Fruit fly (Drosophila melanogaster): ENCODE data around the gene CG10561.

Gene CG10561

DNA sequence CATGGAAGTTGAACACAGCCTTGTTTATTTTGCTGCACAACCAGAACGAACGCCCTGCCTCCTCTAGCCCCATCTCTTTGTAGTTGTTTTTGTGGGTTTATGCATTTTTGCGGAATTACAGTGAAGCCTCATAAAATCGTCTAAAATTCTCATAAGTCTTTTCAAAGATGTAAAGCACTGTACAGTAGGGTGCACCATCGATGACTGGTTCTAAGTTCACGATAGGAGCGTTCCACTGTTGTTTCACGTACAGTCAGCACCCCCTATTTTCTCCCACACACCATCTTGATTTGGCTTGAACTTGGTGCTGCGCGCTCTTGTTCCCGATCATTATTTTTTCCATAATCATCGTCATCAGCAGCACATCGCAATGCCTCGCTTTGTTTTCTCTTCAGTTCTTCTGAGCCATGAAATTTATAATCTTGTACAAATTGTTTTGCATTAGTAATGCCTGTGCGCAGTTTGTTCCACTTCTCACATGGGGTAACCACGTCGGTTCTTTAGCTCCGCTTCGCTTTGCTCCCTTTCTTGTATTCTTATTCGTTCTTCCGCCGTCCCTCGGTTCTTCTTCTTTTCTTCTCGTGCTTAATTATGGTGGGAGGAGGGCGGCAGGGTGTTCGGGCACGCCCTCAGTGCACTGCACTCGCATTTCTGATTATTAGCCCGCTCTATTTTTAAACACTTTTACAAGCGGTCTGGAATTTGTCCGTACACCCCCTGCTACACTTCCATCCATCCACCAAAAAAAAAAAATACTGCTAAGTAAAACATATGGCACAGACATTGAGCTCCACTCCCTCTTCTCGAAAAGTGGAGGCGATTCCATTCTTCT is 49.2 kb downstream of the CG10561 start (continued):
- no peak for TF ChIP-seq HHEX (GFP tag; optimal IDR thresholded peaks at IDR 0.05)
- peak; percentile 81 for TF ChIP-seq sd (tag; optimal IDR thresholded peaks at IDR 0.05)
- no peak for TF ChIP-seq CG30020 (tag; optimal IDR thresholded peaks at IDR 0.05)
- peak; percentile 77 for TF ChIP-seq Med (GFP tag)
- no peak for TF ChIP-seq gcm2 (GFP tag; optimal IDR thresholded peaks at IDR 0.05)
- no peak for TF ChIP-seq exex (tag; optimal IDR thresholded peaks at IDR 0.05)
- TF ChIP-seq Atf3 (GFP tag; optimal IDR thresholded peaks at IDR 0.05) = no peak
- peak; percentile 1 for TF ChIP-seq nerfin-1 (tag; optimal IDR thresholded peaks at IDR 0.05)
- TF ChIP-seq D19B (GFP tag; optimal IDR thresholded peaks at IDR 0.05) = no peak
- TF ChIP-seq phol (tag; optimal IDR thresholded peaks at IDR 0.05) = peak; percentile 12
- TF ChIP-seq ind (GFP tag; optimal IDR thresholded peaks at IDR 0.05) = no peak
- TF ChIP-seq psq (GFP tag; optimal IDR thresholded peaks at IDR 0.05) = no peak
- peak; percentile 23 for TF ChIP-seq sqz (GFP tag; optimal IDR thresholded peaks at IDR 0.05)
- TF ChIP-seq fd3F (GFP tag; optimal IDR thresholded peaks at IDR 0.05) = no peak
- TF ChIP-seq Oli (tag; optimal IDR thresholded peaks at IDR 0.05) = peak; percentile 21
- no peak for TF ChIP-seq CG6791 (GFP tag; IDR thresholded peaks at IDR 0.05; ENCODE audit: partially characterized antibody)
- TF ChIP-seq sna (GFP tag; IDR thresholded peaks at IDR 0.05; ENCODE audit: partially characterized antibody) = no peak
- no peak for TF ChIP-seq CG10654 (GFP tag; optimal IDR thresholded peaks at IDR 0.05)
- TF ChIP-seq rib (GFP tag; IDR thresholded peaks at IDR 0.05) = no peak
- TF ChIP-seq chinmo (GFP tag; IDR thresholded peaks at IDR 0.05; ENCODE audit: partially characterized antibody) = 0 out of 4 replicates have a peak, but pooled peaks have one; percentile 16
- TF ChIP-seq CG18262 (tag; optimal IDR thresholded peaks at IDR 0.05) = no peak
- 0 out of 3 replicates have a peak, but pooled peaks have one; percentile 22 for TF ChIP-seq ken (GFP tag; IDR thresholded peaks at IDR 0.05)
- no peak for TF ChIP-seq CG13624 (GFP tag; optimal IDR thresholded peaks at IDR 0.05)
- TF ChIP-seq fru (optimal IDR thresholded peaks at IDR 0.05) = no peak
- peak; percentile 90 for TF ChIP-seq pfk (GFP tag; optimal IDR thresholded peaks at IDR 0.05)
- no peak for TF ChIP-seq CG4328 (GFP tag; optimal IDR thresholded peaks at IDR 0.05)
- no peak for TF ChIP-seq lov (optimal IDR thresholded peaks at IDR 0.05)
- TF ChIP-seq lov (GFP tag; IDR thresholded peaks at IDR 0.05) = no peak
- TF ChIP-seq Tbp (GFP tag; optimal IDR thresholded peaks at IDR 0.05) = no peak
- no peak for TF ChIP-seq croc (GFP tag; conservative IDR thresholded peaks at IDR 0.05)
- TF ChIP-seq Dp (GFP tag; optimal IDR thresholded peaks at IDR 0.05) = no peak
- no peak for TF ChIP-seq so (GFP tag; IDR thresholded peaks at IDR 0.05)
- TF ChIP-seq Hmr (GFP tag; optimal IDR thresholded peaks at IDR 0.05) = peak; percentile 18
- TF ChIP-seq CG33557 (GFP tag; optimal IDR thresholded peaks at IDR 0.05) = no peak
- TF ChIP-seq row (GFP tag; IDR thresholded peaks at IDR 0.05) = 0 out of 3 replicates have a peak, but pooled peaks have one; percentile 14
- TF ChIP-seq Ets65A (GFP tag) = peak; percentile 7
- TF ChIP-seq ac (GFP tag; optimal IDR thresholded peaks at IDR 0.05) = no peak
- no peak for TF ChIP-seq CG8089 (GFP tag; optimal IDR thresholded peaks at IDR 0.05)
- peak; percentile 65 for TF ChIP-seq crol (GFP tag; IDR thresholded peaks at IDR 0.05)
- TF ChIP-seq CG10543 (GFP tag; optimal IDR thresholded peaks at IDR 0.05) = no peak
- TF ChIP-seq CoRest (tag; optimal IDR thresholded peaks at IDR 0.05) = no peak
- peak; percentile 16 for TF ChIP-seq CG7786 (GFP tag; optimal IDR thresholded peaks at IDR 0.05)
- TF ChIP-seq CG11560 (tag; IDR thresholded peaks at IDR 0.05) = no peak
- peak; percentile 21; the same call in 1 of the 2 replicates for TF ChIP-seq ara (GFP tag; IDR thresholded peaks at IDR 0.05)
- TF ChIP-seq scrt (GFP tag; optimal IDR thresholded peaks at IDR 0.05) = no peak
- TF ChIP-seq TFAM (GFP tag; optimal IDR thresholded peaks at IDR 0.05) = no peak
- no peak for TF ChIP-seq CG7357 (GFP tag; IDR thresholded peaks at IDR 0.05)
- TF ChIP-seq ems (GFP tag; optimal IDR thresholded peaks at IDR 0.05) = no peak
- TF ChIP-seq Dip3 (GFP tag; optimal IDR thresholded peaks at IDR 0.05) = no peak
- no peak for TF ChIP-seq HmgD (GFP tag; optimal IDR thresholded peaks at IDR 0.05)

Data from whole organism, embryonic.